Fruit fly (Drosophila melanogaster) whole organism, wandering third instar larva: Measurements from ENCODE around the gene CG14540.

ENCODE experiments used
- CG9705 ChIP-seq: fragments of 200-800 bp; sonication (Bioruptor generic); optimal IDR thresholded peaks from 2 replicates; lab custom pipeline; 2018; ENCODE audit warnings: missing biosample characterization, mild to moderate bottlenecking, missing genetic modification characterization
- Dfd ChIP-seq: fragments of >200 bp; optimal IDR thresholded peaks from 2 replicates; lab custom pipeline; 2017; ENCODE audit warnings: missing biosample characterization, missing genetic modification characterization
- GATAd ChIP-seq: sonication (Bioruptor generic); optimal IDR thresholded peaks from 2 replicates; lab custom pipeline; 2016; ENCODE audit warnings: missing biosample characterization, missing genetic modification characterization
- HLH106 ChIP-seq: fragments of 200-800 bp; optimal IDR thresholded peaks from 3 replicates; lab custom pipeline; 2019; ENCODE audit warnings: missing biosample characterization, mild to moderate bottlenecking, missing genetic modification characterization, moderate library complexity
- Jra ChIP-seq: sonication (Bioruptor generic); optimal IDR thresholded peaks from 2 replicates; lab custom pipeline; 2016; ENCODE audit warnings: missing biosample characterization, missing genetic modification characterization
- Myc ChIP-seq: fragments of >200 bp; optimal IDR thresholded peaks from 2 replicates; lab custom pipeline; 2017
- Sp1 ChIP-seq: fragments of 200-800 bp; sonication (Bioruptor generic); optimal IDR thresholded peaks from 3 replicates; lab custom pipeline; 2019; ENCODE audit warnings: missing biosample characterization, mild to moderate bottlenecking, missing genetic modification characterization, moderate library complexity
- br ChIP-seq: fragments of 200-800 bp; sonication (Bioruptor generic); optimal IDR thresholded peaks from 2 replicates; lab custom pipeline; 2016; ENCODE audit warnings: missing biosample characterization, missing genetic modification characterization
- dsf ChIP-seq: sonication (Bioruptor generic); optimal IDR thresholded peaks from 2 replicates; lab custom pipeline; 2016; ENCODE audit warnings: missing biosample characterization, missing genetic modification characterization, borderline replicate concordance
- h ChIP-seq: fragments of 200-800 bp; sonication (Bioruptor generic); optimal IDR thresholded peaks from 3 replicates; lab custom pipeline; 2016; ENCODE audit warnings: missing biosample characterization, mild to moderate bottlenecking, missing genetic modification characterization
- lola ChIP-seq: fragments of >200 bp; optimal IDR thresholded peaks from 2 replicates; lab custom pipeline; 2017; ENCODE audit warnings: missing biosample characterization, missing genetic modification characterization
- psq ChIP-seq: fragments of 200-800 bp; sonication (Bioruptor generic); optimal IDR thresholded peaks from 3 replicates; lab custom pipeline; 2017; ENCODE audit warnings: missing biosample characterization, mild to moderate bottlenecking, missing genetic modification characterization, moderate library complexity
- usp ChIP-seq: fragments of >200 bp; optimal IDR thresholded peaks from 2 replicates; lab custom pipeline; 2017; ENCODE audit warnings: missing biosample characterization, missing genetic modification characterization
- woc ChIP-seq: sonication (Bioruptor generic); optimal IDR thresholded peaks from 2 replicates; lab custom pipeline; 2016; ENCODE audit warnings: missing biosample characterization, mild to moderate bottlenecking, missing genetic modification characterization

- TF ChIP-seq CG9705 (GFP tag; lab: Kevin White, UChicago) (no peak), dsf (GFP tag; lab: Kevin White, UChicago) (no peak), usp (no peak), GATAd (GFP tag; lab: Kevin White, UChicago) (no peak), Myc (no peak), br (no peak), psq (no peak), Dfd (GFP tag; lab: Kevin White, UChicago) (no peak), h (GFP tag; lab: Kevin White, UChicago) (no peak), Jra (GFP tag; lab: Kevin White, UChicago) (no peak), lola (GFP tag; lab: Kevin White, UChicago) (no peak), HLH106 (tag; lab: Kevin White, UChicago) (no peak), woc (GFP tag; lab: Kevin White, UChicago) (no peak), Sp1 (no peak)
Observed at dm6 chr3R:25983274-25983673, 24.2 kb downstream of the CG14540 start.
